Worm (Caenorhabditis elegans) whole organism, young adult: Measurements from ENCODE around the gene D1086.21.

ENCODE experiments used
- C06A6.2 ChIP-seq: fragments of 200-800 bp; sonication (Bioruptor generic); conservative IDR thresholded peaks from 2 replicates; pipeline ENCODE4 v1.3.6; 2022; ENCODE audit warnings: missing genetic modification characterization, missing compliant biosample characterization
- F33H1.4 ChIP-seq: fragments of 200-800 bp; sonication (Bioruptor generic); IDR thresholded peaks from 2 replicates; pipeline ENCODE4 v1.3.6; 2022; ENCODE audit warnings: missing genetic modification reagents, missing genetic modification characterization, missing compliant biosample characterization
- K11D2.4 ChIP-seq: fragments of 200-800 bp; sonication (Bioruptor generic); IDR thresholded peaks from 2 replicates; pipeline ENCODE4 v1.3.6; 2022; ENCODE audit warnings: missing genetic modification reagents, missing genetic modification characterization, missing compliant biosample characterization
- K12H6.12 ChIP-seq: fragments of 200-800 bp; sonication (Bioruptor generic); optimal IDR thresholded peaks from 2 replicates; lab custom pipeline; 2018; ENCODE audit warnings: mild to moderate bottlenecking, missing genetic modification characterization, missing compliant biosample characterization
- Y56A3A.18 ChIP-seq: fragments of 200-800 bp; sonication (Bioruptor generic); IDR thresholded peaks from 2 replicates; pipeline ENCODE4 v1.3.6; 2022; ENCODE audit warnings: missing genetic modification reagents, missing genetic modification characterization, missing compliant biosample characterization
- Y95B8A.8 ChIP-seq: fragments of 200-800 bp; sonication (Bioruptor generic); IDR thresholded peaks from 2 replicates; pipeline ENCODE4 v1.3.6; 2022; ENCODE audit warnings: missing genetic modification reagents, missing genetic modification characterization, missing compliant biosample characterization
- akir-1 ChIP-seq: fragments of 200-800 bp; sonication (Bioruptor generic); optimal IDR thresholded peaks from 2 replicates; lab custom pipeline; 2018; ENCODE audit warnings: mild to moderate bottlenecking, missing genetic modification characterization, moderate library complexity, missing compliant biosample characterization
- aptf-2 ChIP-seq: fragments of 200-800 bp; sonication (Bioruptor generic); conservative IDR thresholded peaks from 2 replicates; pipeline ENCODE4 v1.3.6; 2022; ENCODE audit warnings: missing genetic modification reagents, missing genetic modification characterization, missing compliant biosample characterization
- aptf-3 ChIP-seq: fragments of 200-800 bp; sonication (Bioruptor generic); IDR thresholded peaks from 2 replicates; pipeline ENCODE4 v1.3.6; 2022; ENCODE audit warnings: missing genetic modification characterization, missing compliant biosample characterization
- atf-7 ChIP-seq: sonication (generic microtip); optimal IDR thresholded peaks from 2 replicates; lab custom pipeline; 2017; ENCODE audit warnings: mild to moderate bottlenecking, missing genetic modification characterization, missing compliant biosample characterization
- attf-3 ChIP-seq: fragments of 200-800 bp; sonication (Bioruptor generic); conservative IDR thresholded peaks from 2 replicates; pipeline ENCODE4 v1.3.6; 2022; ENCODE audit warnings: missing genetic modification reagents, missing genetic modification characterization, missing compliant biosample characterization
- attf-5 ChIP-seq: fragments of 200-800 bp; sonication (Bioruptor generic); optimal IDR thresholded peaks from 2 replicates; lab custom pipeline; 2018; ENCODE audit warnings: mild to moderate bottlenecking, missing genetic modification characterization, missing compliant biosample characterization
- bed-1 ChIP-seq: fragments of 200-800 bp; sonication (Bioruptor generic); IDR thresholded peaks from 2 replicates; pipeline ENCODE4 v1.3.6; 2022; ENCODE audit warnings: missing genetic modification reagents, missing genetic modification characterization, missing compliant biosample characterization
- ceh-58 ChIP-seq: fragments of 200-800 bp; sonication (Bioruptor generic); IDR thresholded peaks from 2 replicates; pipeline ENCODE4 v1.3.6; 2022; ENCODE audit warnings: missing genetic modification characterization, missing compliant biosample characterization
- egl-18 ChIP-seq: fragments of 200-800 bp; sonication (Bioruptor generic); IDR thresholded peaks from 2 replicates; pipeline ENCODE4 v1.3.6; 2022; ENCODE audit warnings: missing genetic modification reagents, missing genetic modification characterization, missing compliant biosample characterization
- egl-44 ChIP-seq: fragments of 200-800 bp; sonication (Bioruptor generic); IDR thresholded peaks from 2 replicates; pipeline ENCODE4 v1.3.6; 2022; ENCODE audit warnings: missing genetic modification reagents, missing genetic modification characterization, missing compliant biosample characterization
- ekl-4 ChIP-seq: fragments of 200-800 bp; sonication (Bioruptor generic); IDR thresholded peaks from 2 replicates; pipeline ENCODE4 v1.3.6; 2022; ENCODE audit warnings: missing genetic modification reagents, missing genetic modification characterization, missing compliant biosample characterization
- gei-17 ChIP-seq: fragments of 200-800 bp; sonication (Bioruptor generic); optimal IDR thresholded peaks from 2 replicates; lab custom pipeline; 2018; ENCODE audit warnings: mild to moderate bottlenecking, missing genetic modification characterization, missing compliant biosample characterization
- hlh-12 ChIP-seq: sonication (generic microtip); optimal IDR thresholded peaks from 2 replicates; lab custom pipeline; 2016; ENCODE audit warnings: missing genetic modification characterization, missing compliant biosample characterization
- hmg-1.2 ChIP-seq: fragments of 200-800 bp; sonication (Bioruptor generic); IDR thresholded peaks from 2 replicates; pipeline ENCODE4 v1.3.6; 2022; ENCODE audit warnings: missing genetic modification reagents, missing genetic modification characterization, missing compliant biosample characterization
- hsf-1 ChIP-seq: fragments of 200-800 bp; sonication (Bioruptor generic); IDR thresholded peaks from 2 replicates; pipeline ENCODE4 v1.3.6; 2022; ENCODE audit warnings: missing genetic modification reagents, missing genetic modification characterization, missing compliant biosample characterization
- let-607 ChIP-seq, 2 experiments: fragments of 200-800 bp in 1 of 2; sonication (Bioruptor generic) in 1 of 2; sonication (generic microtip) in 1 of 2; optimal IDR thresholded peaks; 2 replicates each; lab custom pipeline; 2016 to 2018; ENCODE audit warnings: mild to moderate bottlenecking in 2 of 2, missing compliant biosample characterization in 2 of 2, missing genetic modification characterization in 2 of 2, moderate library complexity in 2 of 2, missing genotype in 1 of 2
- lin-35 ChIP-seq, 3 experiments: fragments of 150-350 bp in 2 of 3; sonication (generic microtip) in 1 of 3; optimal IDR thresholded peaks; 2 replicates each; lab custom pipeline; 2014 to 2018; ENCODE audit warnings: missing biosample characterization in 3 of 3, missing genetic modification characterization in 3 of 3, missing genetic modification reagents in 3 of 3
- lin-40 ChIP-seq: sonication (generic microtip); optimal IDR thresholded peaks from 2 replicates; lab custom pipeline; 2016; ENCODE audit warnings: missing genetic modification characterization, mild to moderate bottlenecking, missing compliant biosample characterization, missing genotype, missing genetic modification reagents
- lir-1 ChIP-seq: fragments of 200-800 bp; sonication (Bioruptor generic); conservative IDR thresholded peaks from 2 replicates; pipeline ENCODE4 v1.3.6; 2022; ENCODE audit warnings: missing genetic modification reagents, missing genetic modification characterization, missing compliant biosample characterization
- lsy-27 ChIP-seq: sonication (generic microtip); optimal IDR thresholded peaks from 2 replicates; lab custom pipeline; 2017; ENCODE audit warnings: missing genetic modification characterization, mild to moderate bottlenecking, missing compliant biosample characterization, antibody characterized with exemption, missing genotype, borderline replicate concordance; ENCODE audit not compliant: insufficient read depth
- madf-10 ChIP-seq: sonication (generic microtip); optimal IDR thresholded peaks from 2 replicates; lab custom pipeline; 2016; ENCODE audit warnings: mild to moderate bottlenecking, missing genetic modification characterization, missing compliant biosample characterization
- madf-3 ChIP-seq: fragments of 200-800 bp; sonication (Bioruptor generic); IDR thresholded peaks from 2 replicates; pipeline ENCODE4 v1.3.6; 2022; ENCODE audit warnings: missing genetic modification reagents, missing genetic modification characterization, missing compliant biosample characterization
- madf-8 ChIP-seq: fragments of 200-800 bp; sonication (Bioruptor generic); conservative IDR thresholded peaks from 2 replicates; pipeline ENCODE4 v1.3.6; 2022; ENCODE audit warnings: missing genetic modification reagents, missing genetic modification characterization, missing compliant biosample characterization
- mcd-1 ChIP-seq: fragments of 200-800 bp; sonication (Bioruptor generic); IDR thresholded peaks from 2 replicates; pipeline ENCODE4 v1.3.6; 2022; ENCODE audit warnings: missing genetic modification reagents, missing genetic modification characterization, missing compliant biosample characterization
- nhr-120 ChIP-seq: fragments of 200-800 bp; sonication (Bioruptor generic); IDR thresholded peaks from 2 replicates; pipeline ENCODE4 v1.3.6; 2022; ENCODE audit warnings: missing genetic modification characterization, missing compliant biosample characterization
- nhr-80 ChIP-seq: sonication (generic microtip); optimal IDR thresholded peaks from 2 replicates; lab custom pipeline; 2016; ENCODE audit warnings: missing genetic modification characterization, missing compliant biosample characterization
- pbrm-1 ChIP-seq: fragments of 200-800 bp; sonication (Bioruptor generic); IDR thresholded peaks from 2 replicates; pipeline ENCODE4 v1.3.6; 2022; ENCODE audit warnings: missing genetic modification reagents, missing genetic modification characterization, missing compliant biosample characterization
- pha-4 ChIP-seq: fragments of 150-350 bp; sonication (generic microtip); optimal IDR thresholded peaks from 2 replicates; lab custom pipeline; 2014; ENCODE audit warnings: missing biosample characterization, missing genetic modification reagents, missing genetic modification characterization
- rcor-1 ChIP-seq: fragments of 200-800 bp; sonication (Bioruptor generic); IDR thresholded peaks from 2 replicates; pipeline ENCODE4 v1.3.6; 2022; ENCODE audit warnings: missing genetic modification reagents, missing genetic modification characterization, missing compliant biosample characterization
- rec-8 ChIP-seq, 2 experiments: sonication (generic microtip); optimal IDR thresholded peaks; 2 replicates each; lab custom pipeline; 2016; ENCODE audit warnings: mild to moderate bottlenecking in 2 of 2, missing genetic modification characterization in 2 of 2, missing genetic modification reagents in 2 of 2, missing genotype in 2 of 2, missing biosample characterization in 1 of 2, missing compliant biosample characterization in 1 of 2, moderate library complexity in 1 of 2
- snpc-1.3 ChIP-seq: sonication (generic microtip); optimal IDR thresholded peaks from 2 replicates; lab custom pipeline; 2017; ENCODE audit warnings: missing genetic modification characterization, mild to moderate bottlenecking, missing compliant biosample characterization, antibody characterized with exemption, moderate library complexity, missing genotype, missing genetic modification reagents; ENCODE audit not compliant: insufficient read depth
- tbp1 ChIP-seq: fragments of 200-800 bp; sonication (Bioruptor generic); optimal IDR thresholded peaks from 2 replicates; lab custom pipeline; 2018; ENCODE audit warnings: mild to moderate bottlenecking, missing genetic modification characterization, missing compliant biosample characterization
- tlf-1 ChIP-seq: fragments of 200-800 bp; sonication (Bioruptor generic); optimal IDR thresholded peaks from 2 replicates; lab custom pipeline; 2018; ENCODE audit warnings: mild to moderate bottlenecking, missing genetic modification characterization, missing compliant biosample characterization
- unc-130 ChIP-seq: sonication (generic microtip); optimal IDR thresholded peaks from 2 replicates; lab custom pipeline; 2016; ENCODE audit warnings: missing genetic modification reagents, missing genetic modification characterization, missing compliant biosample characterization
- ztf-18 ChIP-seq: sonication (generic microtip); optimal IDR thresholded peaks from 2 replicates; lab custom pipeline; 2016; ENCODE audit warnings: missing genotype, mild to moderate bottlenecking, missing genetic modification characterization, missing compliant biosample characterization
- ztf-3 ChIP-seq: fragments of 200-800 bp; sonication (Bioruptor generic); optimal IDR thresholded peaks from 2 replicates; lab custom pipeline; 2018; ENCODE audit warnings: mild to moderate bottlenecking, missing genetic modification characterization, missing compliant biosample characterization

D1086.21 gene

ce11 chrV:14055097-14055496 lies 9.4 kb upstream of the D1086.21 start (continued):
- TF ChIP-seq Y56A3A.18 (GFP tag; lab: Robert Waterston, UW) (peak; percentile 93), let-607 (tag; optimal IDR thresholded peaks at IDR 0.05; lab: Kevin White, UChicago) (peak; percentile 55 to 92), K12H6.12 (tag; lab: Kevin White, UChicago) (peak; percentile 92), lin-35 (GFP tag; optimal IDR thresholded peaks at IDR 0.05; lab: Kevin White, UChicago) (peak in 2 of 3 experiments; percentile 29 to 84), hmg-1.2 (peak; percentile 96), atf-7 (tag; lab: Kevin White, UChicago) (peak; percentile 95), snpc-1.3 (peak; percentile 19), egl-44 (GFP tag; lab: Robert Waterston, UW) (peak; percentile 94), K11D2.4 (GFP tag; lab: Robert Waterston, UW) (peak; percentile 97), attf-5 (peak; percentile 95), unc-130 (peak; percentile 60), tbp1 (peak; percentile 68), F33H1.4 (GFP tag; lab: Robert Waterston, UW) (peak; percentile 72), ztf-18 (peak; percentile 55), egl-18 (GFP tag; lab: Robert Waterston, UW) (peak; percentile 95)

ce11 chrV:14057540-14057939 lies 7.0 kb upstream of the D1086.21 start, which contains the start of gene F58D12.3:
TSS of gene F58D12.3 (plus strand) at chrV:14057840.
- no peak for TF ChIP-seq aptf-3
- TF ChIP-seq attf-3 (GFP tag; lab: Robert Waterston, UW), result no peak
- TF ChIP-seq snpc-1.3, result no peak
- TF ChIP-seq nhr-80, result no peak
- no peak for TF ChIP-seq pha-4 (tag; lab: Kevin White, UChicago)
- TF ChIP-seq C06A6.2, result no peak
- TF ChIP-seq bed-1 (GFP tag; lab: Robert Waterston, UW), result no peak
- no peak for TF ChIP-seq hsf-1 (GFP tag; lab: Robert Waterston, UW)
- TF ChIP-seq lin-40, result no peak
- no peak for TF ChIP-seq ekl-4 (GFP tag; lab: Robert Waterston, UW)
- no peak for TF ChIP-seq Y95B8A.8 (GFP tag; lab: Robert Waterston, UW)
- TF ChIP-seq akir-1 (GFP tag; lab: Kevin White, UChicago), result no peak
- TF ChIP-seq rcor-1 (GFP tag; lab: Robert Waterston, UW), result no peak

- no peak for TF ChIP-seq ceh-58 (GFP tag; lab: Robert Waterston, UW)
- no peak for TF ChIP-seq lin-35 (GFP tag; optimal IDR thresholded peaks at IDR 0.05; lab: Kevin White, UChicago)
- no peak for TF ChIP-seq mcd-1
- TF ChIP-seq gei-17 (GFP tag; lab: Kevin White, UChicago), result no peak
- TF ChIP-seq madf-3 (GFP tag; lab: Robert Waterston, UW), result no peak
- no peak for TF ChIP-seq madf-8 (GFP tag; lab: Robert Waterston, UW)
- TF ChIP-seq hsf-1 (GFP tag; lab: Robert Waterston, UW), result no peak
- no peak for TF ChIP-seq pbrm-1 (GFP tag; lab: Robert Waterston, UW)
- no peak for TF ChIP-seq aptf-2 (GFP tag; lab: Robert Waterston, UW)
- TF ChIP-seq ztf-3 (GFP tag; lab: Kevin White, UChicago), result no peak
- no peak for TF ChIP-seq pha-4 (tag; lab: Kevin White, UChicago)
- no peak for TF ChIP-seq tlf-1
- no peak for TF ChIP-seq nhr-120 (GFP tag; lab: Robert Waterston, UW)
- TF ChIP-seq rec-8 (tag; optimal IDR thresholded peaks at IDR 0.05; lab: Kevin White, UChicago), result no peak
- no peak for TF ChIP-seq madf-10 (tag; lab: Kevin White, UChicago)
- no peak for TF ChIP-seq hlh-12 (tag; lab: Kevin White, UChicago)
- no peak for TF ChIP-seq lir-1 (GFP tag; lab: Robert Waterston, UW)
- no peak for TF ChIP-seq lsy-27 (tag; lab: Kevin White, UChicago)
These were observed 542 bp upstream of the D1086.21 start for ce11 chrV:14063980-14064379.
